Worm (Caenorhabditis elegans) whole organism, young adult: ENCODE results near the gene lem-4.
A peak's percentile ranks its signal among the peaks of the same experiment; 100 is the strongest.

Experiments used
- B0261.1 ChIP-seq: sonication (generic microtip); optimal IDR thresholded peaks from 2 replicates; lab custom pipeline; 2016; ENCODE audit warnings: mild to moderate bottlenecking, missing genetic modification characterization, moderate library complexity, missing compliant biosample characterization
- F10E7.11 ChIP-seq: sonication (generic microtip); optimal IDR thresholded peaks from 2 replicates; lab custom pipeline; 2017; ENCODE audit warnings: mild to moderate bottlenecking, missing genetic modification characterization, moderate library complexity, missing compliant biosample characterization
- F22D6.2 ChIP-seq: sonication (generic microtip); optimal IDR thresholded peaks from 2 replicates; lab custom pipeline; 2016; ENCODE audit warnings: mild to moderate bottlenecking, missing genetic modification characterization, missing compliant biosample characterization
- F23B12.7 ChIP-seq: sonication (generic microtip); optimal IDR thresholded peaks from 2 replicates; lab custom pipeline; 2017; ENCODE audit warnings: missing genetic modification characterization, mild to moderate bottlenecking, missing compliant biosample characterization, antibody characterized with exemption, moderate library complexity; ENCODE audit not compliant: insufficient read depth
- F37B4.10 ChIP-seq: fragments of 200-800 bp; sonication (Bioruptor generic); IDR thresholded peaks from 2 replicates; pipeline ENCODE4 v1.3.6; 2022; ENCODE audit warnings: missing genetic modification characterization, missing compliant biosample characterization
- F49E8.2 ChIP-seq: sonication (generic microtip); optimal IDR thresholded peaks from 3 replicates; lab custom pipeline; 2017; ENCODE audit warnings: missing genetic modification characterization, mild to moderate bottlenecking, missing compliant biosample characterization, antibody characterized with exemption, moderate library complexity; ENCODE audit not compliant: insufficient read depth
- Y53G8AR.9 ChIP-seq: fragments of 200-800 bp; sonication (Bioruptor generic); conservative IDR thresholded peaks from 2 replicates; pipeline ENCODE4 v1.3.6; 2022; ENCODE audit warnings: missing genetic modification reagents, missing genetic modification characterization, missing compliant biosample characterization
- aptf-3 ChIP-seq: fragments of 200-800 bp; sonication (Bioruptor generic); IDR thresholded peaks from 2 replicates; pipeline ENCODE4 v1.3.6; 2022; ENCODE audit warnings: missing genetic modification characterization, missing compliant biosample characterization
- athp-1 ChIP-seq: sonication (generic microtip); optimal IDR thresholded peaks from 2 replicates; lab custom pipeline; 2017; ENCODE audit warnings: mild to moderate bottlenecking, missing genetic modification characterization, missing compliant biosample characterization
- attf-5 ChIP-seq: fragments of 200-800 bp; sonication (Bioruptor generic); optimal IDR thresholded peaks from 2 replicates; lab custom pipeline; 2018; ENCODE audit warnings: mild to moderate bottlenecking, missing genetic modification characterization, missing compliant biosample characterization
- bed-2 ChIP-seq: fragments of 200-800 bp; sonication (Bioruptor generic); IDR thresholded peaks from 2 replicates; pipeline ENCODE4 v1.3.6; 2022; ENCODE audit warnings: missing genetic modification reagents, missing genetic modification characterization, missing compliant biosample characterization
- cebp-1 ChIP-seq, 2 experiments: fragments of 200-800 bp in 1 of 2; sonication (Bioruptor generic) in 1 of 2; sonication (generic microtip) in 1 of 2; IDR thresholded peaks in 1 of 2; optimal IDR thresholded peaks in 1 of 2; 2 replicates each; pipeline versions ENCODE4 v1.3.6 to Lab custom; 2017 to 2022; ENCODE audit warnings: missing compliant biosample characterization in 2 of 2, missing genetic modification characterization in 2 of 2, mild to moderate bottlenecking in 1 of 2, missing genetic modification reagents in 1 of 2, moderate library complexity in 1 of 2
- ceh-100 ChIP-seq: fragments of 200-800 bp; sonication (Bioruptor generic); IDR thresholded peaks from 2 replicates; pipeline ENCODE4 v1.3.6; 2022; ENCODE audit warnings: missing genetic modification reagents, missing genetic modification characterization, missing compliant biosample characterization
- ceh-27 ChIP-seq: fragments of 200-800 bp; sonication (Bioruptor generic); optimal IDR thresholded peaks from 2 replicates; lab custom pipeline; 2018; ENCODE audit warnings: mild to moderate bottlenecking, missing genetic modification characterization, moderate library complexity, missing compliant biosample characterization
- ceh-40 ChIP-seq: fragments of 200-800 bp; sonication (Bioruptor generic); IDR thresholded peaks from 2 replicates; pipeline ENCODE4 v1.3.6; 2022; ENCODE audit warnings: missing genetic modification characterization, missing compliant biosample characterization
- chd-7 ChIP-seq: sonication (generic microtip); optimal IDR thresholded peaks from 2 replicates; lab custom pipeline; 2016; ENCODE audit warnings: mild to moderate bottlenecking, missing genetic modification characterization, moderate library complexity, missing compliant biosample characterization
- dox-1 ChIP-seq: fragments of 200-800 bp; sonication (Bioruptor generic); IDR thresholded peaks from 2 replicates; pipeline ENCODE4 v1.3.6; 2022; ENCODE audit warnings: missing genetic modification reagents, missing genetic modification characterization, missing compliant biosample characterization
- hlh-26 ChIP-seq: fragments of 200-800 bp; sonication (Bioruptor generic); conservative IDR thresholded peaks from 2 replicates; pipeline ENCODE4 v1.3.6; 2022; ENCODE audit warnings: missing genetic modification reagents, missing genetic modification characterization, missing compliant biosample characterization
- hmg-1.2 ChIP-seq: fragments of 200-800 bp; sonication (Bioruptor generic); IDR thresholded peaks from 2 replicates; pipeline ENCODE4 v1.3.6; 2022; ENCODE audit warnings: missing genetic modification reagents, missing genetic modification characterization, missing compliant biosample characterization
- hsf-1 ChIP-seq: fragments of 200-800 bp; sonication (Bioruptor generic); IDR thresholded peaks from 2 replicates; pipeline ENCODE4 v1.3.6; 2022; ENCODE audit warnings: missing genetic modification reagents, missing genetic modification characterization, missing compliant biosample characterization
- lin-35 ChIP-seq, 3 experiments: fragments of 150-350 bp in 2 of 3; sonication (generic microtip) in 1 of 3; optimal IDR thresholded peaks; 2 replicates each; lab custom pipeline; 2014 to 2018; ENCODE audit warnings: missing biosample characterization in 3 of 3, missing genetic modification characterization in 3 of 3, missing genetic modification reagents in 3 of 3
- lin-40 ChIP-seq: sonication (generic microtip); optimal IDR thresholded peaks from 2 replicates; lab custom pipeline; 2016; ENCODE audit warnings: missing genetic modification characterization, mild to moderate bottlenecking, missing compliant biosample characterization, missing genotype, missing genetic modification reagents
- lin-54 ChIP-seq: fragments of 200-800 bp; sonication (Bioruptor generic); optimal IDR thresholded peaks from 2 replicates; lab custom pipeline; 2018; ENCODE audit warnings: mild to moderate bottlenecking, missing genetic modification characterization, missing compliant biosample characterization
- lir-1 ChIP-seq: fragments of 200-800 bp; sonication (Bioruptor generic); conservative IDR thresholded peaks from 2 replicates; pipeline ENCODE4 v1.3.6; 2022; ENCODE audit warnings: missing genetic modification reagents, missing genetic modification characterization, missing compliant biosample characterization
- mcd-1 ChIP-seq: fragments of 200-800 bp; sonication (Bioruptor generic); IDR thresholded peaks from 2 replicates; pipeline ENCODE4 v1.3.6; 2022; ENCODE audit warnings: missing genetic modification reagents, missing genetic modification characterization, missing compliant biosample characterization
- nhr-120 ChIP-seq: fragments of 200-800 bp; sonication (Bioruptor generic); IDR thresholded peaks from 2 replicates; pipeline ENCODE4 v1.3.6; 2022; ENCODE audit warnings: missing genetic modification characterization, missing compliant biosample characterization
- nhr-80 ChIP-seq: sonication (generic microtip); optimal IDR thresholded peaks from 2 replicates; lab custom pipeline; 2016; ENCODE audit warnings: missing genetic modification characterization, missing compliant biosample characterization
- pha-4 ChIP-seq: fragments of 150-350 bp; sonication (generic microtip); optimal IDR thresholded peaks from 2 replicates; lab custom pipeline; 2014; ENCODE audit warnings: missing biosample characterization, missing genetic modification reagents, missing genetic modification characterization
- rcor-1 ChIP-seq: fragments of 200-800 bp; sonication (Bioruptor generic); IDR thresholded peaks from 2 replicates; pipeline ENCODE4 v1.3.6; 2022; ENCODE audit warnings: missing genetic modification reagents, missing genetic modification characterization, missing compliant biosample characterization
- snpc-4 ChIP-seq, 5 experiments: fragments of 150-350 bp in 1 of 5; sonication (generic microtip) in 4 of 5; optimal IDR thresholded peaks; 2 replicates each; lab custom pipeline; 2014 to 2018; ENCODE audit warnings: missing genetic modification characterization in 5 of 5, missing biosample characterization in 3 of 5, antibody characterized with exemption in 2 of 5, mild to moderate bottlenecking in 2 of 5, missing compliant biosample characterization in 2 of 5, missing genotype in 2 of 5, moderate library complexity in 2 of 5, missing genetic modification reagents in 1 of 5
- sptf-2 ChIP-seq: fragments of 200-800 bp; sonication (Bioruptor generic); optimal IDR thresholded peaks from 2 replicates; lab custom pipeline; 2018; ENCODE audit warnings: mild to moderate bottlenecking, missing genetic modification characterization, missing compliant biosample characterization
- zfh-2 ChIP-seq: fragments of 200-800 bp; sonication (Bioruptor generic); conservative IDR thresholded peaks from 2 replicates; pipeline ENCODE4 v1.3.6; 2022; ENCODE audit warnings: missing genetic modification reagents, missing genetic modification characterization, missing compliant biosample characterization
- zim-3 ChIP-seq: sonication (generic microtip); optimal IDR thresholded peaks from 2 replicates; lab custom pipeline; 2017; ENCODE audit warnings: mild to moderate bottlenecking, missing genetic modification characterization, moderate library complexity, missing compliant biosample characterization
- ztf-25 ChIP-seq: fragments of 200-800 bp; sonication (Bioruptor generic); IDR thresholded peaks from 2 replicates; pipeline ENCODE4 v1.3.6; 2022; ENCODE audit warnings: missing genetic modification reagents, missing genetic modification characterization, missing compliant biosample characterization

The lem-4 gene

DNA sequence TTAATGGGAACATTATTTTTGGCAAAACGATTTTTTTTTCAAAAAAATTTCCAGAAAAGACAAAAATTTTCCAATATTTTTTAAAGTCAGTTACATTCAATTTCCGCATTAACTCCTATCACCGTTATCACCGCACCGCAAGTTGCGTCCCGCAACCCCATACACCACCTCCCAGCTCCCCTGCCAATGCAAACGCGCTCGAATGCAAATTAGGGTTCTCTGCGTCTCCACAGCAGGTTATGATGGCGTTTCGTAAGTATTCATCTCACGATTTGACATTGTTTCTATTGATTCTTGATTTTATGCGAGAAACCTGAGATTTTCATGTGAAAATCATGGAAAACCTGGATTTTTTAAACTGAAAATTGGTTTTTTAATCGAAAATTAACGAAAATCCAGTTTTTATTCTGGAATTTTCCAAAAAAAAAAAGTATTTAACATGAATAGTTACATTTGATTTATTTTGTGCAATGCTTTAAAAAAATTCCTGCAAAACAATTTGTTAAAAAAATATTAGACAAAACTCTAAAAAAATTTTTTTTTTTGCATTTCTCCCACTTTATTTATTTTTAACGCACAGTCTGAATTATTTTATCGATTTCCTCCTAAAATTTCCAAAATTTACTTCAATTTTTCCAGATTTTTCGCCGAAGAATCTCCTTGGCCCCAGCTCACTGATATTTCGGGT, 30.3 kb upstream of the lem-4 start, which contains the start of gene mak-2:
TSS of gene mak-2 (plus strand) at position 638 of the 688 bp plus-strand sequence.
- TF ChIP-seq dox-1 (GFP tag; lab: Robert Waterston, UW) (peak; percentile 48; the same call in 1 of the 2 replicates), mcd-1 (peak; percentile 95), zfh-2 (GFP tag; lab: Robert Waterston, UW) (no peak; the same call in 1 of the 2 replicates), athp-1 (tag; lab: Kevin White, UChicago) (no peak), lin-35 (GFP tag; optimal IDR thresholded peaks at IDR 0.05; lab: Kevin White, UChicago) (peak in 1 of 3 experiments; percentile 9), lin-54 (GFP tag; lab: Kevin White, UChicago) (peak; percentile 41), ceh-100 (GFP tag; lab: Robert Waterston, UW) (peak; percentile 40; the same call in 1 of the 2 replicates), lin-40 (tag; lab: Kevin White, UChicago) (peak; percentile 8), nhr-80 (tag; lab: Kevin White, UChicago) (peak; percentile 80), F49E8.2 (tag; lab: Kevin White, UChicago) (no peak), pha-4 (tag; lab: Kevin White, UChicago) (no peak), snpc-4 (GFP tag; optimal IDR thresholded peaks at IDR 0.05; lab: Kevin White, UChicago) (no peak), snpc-4 (tag; optimal IDR thresholded peaks at IDR 0.05; lab: Kevin White, UChicago) (peak in 2 of 4 experiments; percentile 54 to 75), attf-5 (GFP tag; lab: Kevin White, UChicago) (peak; percentile 88), ceh-27 (peak; percentile 29), F10E7.11 (tag; lab: Kevin White, UChicago) (no peak), aptf-3 (no peak), cebp-1 (GFP tag; IDR thresholded peaks at IDR 0.05; lab: Robert Waterston, UW) (peak; percentile 48; the same call in 1 of the 2 replicates), cebp-1 (tag; optimal IDR thresholded peaks at IDR 0.05; lab: Kevin White, UChicago) (peak; percentile 78), Y53G8AR.9 (GFP tag; lab: Robert Waterston, UW) (0 out of 2 replicates have a peak, but pooled peaks have one; percentile 32), hmg-1.2 (GFP tag; lab: Robert Waterston, UW) (peak; percentile 66; the same call in 1 of the 2 replicates)

- TF ChIP-seq lir-1 (GFP tag; lab: Robert Waterston, UW) (no peak), bed-2 (GFP tag; lab: Robert Waterston, UW) (no peak), rcor-1 (GFP tag; lab: Robert Waterston, UW) (no peak), sptf-2 (GFP tag; lab: Kevin White, UChicago) (no peak), F23B12.7 (tag; lab: Kevin White, UChicago) (no peak), ztf-25 (GFP tag; lab: Robert Waterston, UW) (no peak), hlh-26 (GFP tag; lab: Robert Waterston, UW) (no peak), hsf-1 (GFP tag; lab: Robert Waterston, UW) (no peak), nhr-120 (GFP tag; lab: Robert Waterston, UW) (no peak), F22D6.2 (tag; lab: Kevin White, UChicago) (no peak), B0261.1 (no peak), ceh-40 (GFP tag; lab: Robert Waterston, UW) (no peak), F37B4.10 (GFP tag; lab: Robert Waterston, UW) (no peak), attf-5 (GFP tag; lab: Kevin White, UChicago) (no peak), chd-7 (tag; lab: Kevin White, UChicago) (no peak), zim-3 (no peak), snpc-4 (GFP tag; optimal IDR thresholded peaks at IDR 0.05; lab: Kevin White, UChicago) (no peak), snpc-4 (tag; optimal IDR thresholded peaks at IDR 0.05; lab: Kevin White, UChicago) (no peak)
Measured at ce11 chrIV:878634-879033, 24.1 kb upstream of the lem-4 start.
